Fruit fly (Drosophila melanogaster) whole organism, embryonic: ENCODE results near the gene CG11975.

Experiments used
- ATbp ChIP-seq: fragments of 200-800 bp; sonication (Bioruptor generic); optimal IDR thresholded peaks from 2 replicates; lab custom pipeline; 2017; ENCODE audit warnings: missing biosample characterization, mild to moderate bottlenecking, missing genetic modification characterization, missing genetic modification reagents
- Abd-B ChIP-seq: fragments of 200-800 bp; sonication (Bioruptor generic); optimal IDR thresholded peaks from 2 replicates; lab custom pipeline; 2018; ENCODE audit warnings: missing biosample characterization, mild to moderate bottlenecking, missing genetic modification characterization, moderate library complexity
- Adf1 ChIP-seq: fragments of 200-800 bp; sonication (Bioruptor generic); IDR thresholded peaks from 2 replicates; pipeline ENCODE4 v1.3.6; 2022; ENCODE audit warnings: missing biosample characterization, missing genetic modification characterization
- Atf-2 ChIP-seq: fragments of 200-800 bp; sonication (Bioruptor generic); optimal IDR thresholded peaks from 2 replicates; lab custom pipeline; 2016; ENCODE audit warnings: missing biosample characterization, missing genetic modification characterization
- Awh ChIP-seq: fragments of 200-800 bp; sonication (Bioruptor generic); IDR thresholded peaks from 2 replicates; pipeline ENCODE4, ENCODE4 v1.3.6; 2022; ENCODE audit warnings: missing biosample characterization, missing genetic modification characterization
- Blimp-1 ChIP-seq: fragments of 200-800 bp; sonication (Bioruptor generic); optimal IDR thresholded peaks from 3 replicates; lab custom pipeline; 2018; ENCODE audit warnings: missing biosample characterization, missing genetic modification characterization, mild to moderate bottlenecking, moderate library complexity, missing genetic modification reagents
- CG10209 ChIP-seq: fragments of 200-800 bp; sonication (Bioruptor generic); optimal IDR thresholded peaks from 3 replicates; lab custom pipeline; 2017; ENCODE audit warnings: missing biosample characterization, mild to moderate bottlenecking, missing genetic modification characterization, missing genetic modification reagents
- CG11247 ChIP-seq: fragments of 200-800 bp; sonication (Bioruptor generic); IDR thresholded peaks from 2 replicates; pipeline ENCODE4 v1.3.6; 2022; ENCODE audit warnings: missing biosample characterization, missing genetic modification characterization
- CG12071 ChIP-seq: fragments of 200-800 bp; sonication (Bioruptor generic); optimal IDR thresholded peaks from 3 replicates; lab custom pipeline; 2018; ENCODE audit warnings: missing biosample characterization, mild to moderate bottlenecking, missing genetic modification characterization
- CG12299 ChIP-seq: fragments of 200-800 bp; sonication (Bioruptor generic); optimal IDR thresholded peaks from 2 replicates; lab custom pipeline; 2018; ENCODE audit warnings: missing biosample characterization, mild to moderate bottlenecking, missing genetic modification characterization
- CG12769 ChIP-seq: fragments of 200-800 bp; sonication (Bioruptor generic); optimal IDR thresholded peaks from 2 replicates; lab custom pipeline; 2019; ENCODE audit warnings: missing biosample characterization, mild to moderate bottlenecking, missing genetic modification characterization, moderate library complexity
- CG14965 ChIP-seq: fragments of 200-800 bp; sonication (Bioruptor generic); optimal IDR thresholded peaks from 2 replicates; lab custom pipeline; 2016; ENCODE audit warnings: missing biosample characterization, missing genetic modification characterization, borderline replicate concordance
- CG15696 ChIP-seq: fragments of 200-800 bp; sonication (Bioruptor generic); optimal IDR thresholded peaks from 2 replicates; lab custom pipeline; 2019; ENCODE audit warnings: missing biosample characterization, mild to moderate bottlenecking, missing genetic modification characterization, moderate library complexity
- CG2120 ChIP-seq: fragments of 200-800 bp; sonication (Bioruptor generic); optimal IDR thresholded peaks from 3 replicates; lab custom pipeline; 2016; ENCODE audit warnings: missing biosample characterization, missing genetic modification characterization
- CG3163 ChIP-seq: fragments of 200-800 bp; sonication (Bioruptor generic); optimal IDR thresholded peaks from 3 replicates; lab custom pipeline; 2016; ENCODE audit warnings: missing biosample characterization, missing genetic modification characterization
- CG5180 ChIP-seq: fragments of 200-800 bp; sonication (Bioruptor generic); optimal IDR thresholded peaks from 3 replicates; lab custom pipeline; 2017; ENCODE audit warnings: missing biosample characterization, missing genetic modification characterization, mild to moderate bottlenecking, moderate library complexity, missing genetic modification reagents
- CG6854 ChIP-seq: fragments of 200-800 bp; sonication (Bioruptor generic); optimal IDR thresholded peaks from 3 replicates; lab custom pipeline; 2017; ENCODE audit warnings: missing biosample characterization, mild to moderate bottlenecking, missing genetic modification characterization
- CG7372 ChIP-seq: fragments of 200-800 bp; sonication (Bioruptor generic); IDR thresholded peaks from 2 replicates; pipeline ENCODE4 v1.3.6; 2022; ENCODE audit warnings: missing biosample characterization, missing genetic modification characterization
- CG7928 ChIP-seq: fragments of 200-800 bp; sonication (Bioruptor generic); optimal IDR thresholded peaks from 2 replicates; lab custom pipeline; 2017; ENCODE audit warnings: missing biosample characterization, mild to moderate bottlenecking, missing genetic modification characterization
- CG9437 ChIP-seq: fragments of 200-800 bp; sonication (Bioruptor generic); optimal IDR thresholded peaks from 2 replicates; lab custom pipeline; 2018; ENCODE audit warnings: missing biosample characterization, mild to moderate bottlenecking, missing genetic modification characterization
- Dref ChIP-seq: fragments of 200-800 bp; sonication (Bioruptor generic); IDR thresholded peaks from 2 replicates; pipeline ENCODE4 v1.3.6; 2022; ENCODE audit warnings: missing biosample characterization, missing genetic modification characterization
- HLH54F ChIP-seq: fragments of 200-800 bp; sonication (Bioruptor generic); optimal IDR thresholded peaks from 3 replicates; lab custom pipeline; 2016; ENCODE audit warnings: missing biosample characterization, missing genetic modification characterization
- Jarid2 ChIP-seq: fragments of 200-800 bp; sonication (Bioruptor generic); optimal IDR thresholded peaks from 3 replicates; lab custom pipeline; 2017; ENCODE audit warnings: mild to moderate bottlenecking, missing biosample characterization, missing genetic modification reagents, missing genetic modification characterization
- Lim3 ChIP-seq: fragments of 200-800 bp; sonication (Bioruptor generic); IDR thresholded peaks from 2 replicates; pipeline ENCODE4 v1.3.6; 2022; ENCODE audit warnings: missing biosample characterization, missing genetic modification characterization
- Med ChIP-seq: fragments of 200-800 bp; sonication (Bioruptor generic); peaks from one replicate; lab custom pipeline; 2016; ENCODE audit warnings: missing biosample characterization, missing genetic modification characterization, mild to moderate bottlenecking, inconsistent platforms, moderate library complexity
- Optix ChIP-seq: fragments of 200-800 bp; sonication (Bioruptor generic); IDR thresholded peaks from 3 replicates; pipeline ENCODE4 v1.3.6; 2022; ENCODE audit warnings: missing biosample characterization, missing genetic modification characterization
- Taf1 ChIP-seq: fragments of 200-800 bp; sonication (Bioruptor generic); IDR thresholded peaks from 2 replicates; pipeline ENCODE4 v1.3.6; 2022; ENCODE audit warnings: missing biosample characterization, missing genetic modification characterization
- amos ChIP-seq: fragments of 200-800 bp; sonication (Bioruptor generic); IDR thresholded peaks from 2 replicates; pipeline ENCODE4 v1.3.6; 2022; ENCODE audit warnings: missing biosample characterization, missing genetic modification characterization; ENCODE audit not compliant: partially characterized antibody
- cg ChIP-seq: fragments of 200-800 bp; sonication (Bioruptor generic); optimal IDR thresholded peaks from 3 replicates; lab custom pipeline; 2019; ENCODE audit warnings: missing biosample characterization, mild to moderate bottlenecking, missing genetic modification characterization, moderate library complexity
- chinmo ChIP-seq: fragments of 200-800 bp; sonication (Bioruptor generic); IDR thresholded peaks from 4 replicates; pipeline ENCODE4 v1.3.6; 2022; ENCODE audit warnings: missing biosample characterization, missing genetic modification characterization; ENCODE audit not compliant: partially characterized antibody
- crp ChIP-seq, 2 experiments: fragments of 200-800 bp; sonication (Bioruptor generic); optimal IDR thresholded peaks; 2 replicates in 1 of 2; 3 replicates in 1 of 2; lab custom pipeline; 2017; ENCODE audit warnings: missing biosample characterization in 2 of 2, missing genetic modification characterization in 2 of 2, mild to moderate bottlenecking in 1 of 2, moderate library complexity in 1 of 2
- dan ChIP-seq: fragments of 200-800 bp; sonication (Bioruptor generic); IDR thresholded peaks from 2 replicates; pipeline ENCODE4 v1.3.6; 2022; ENCODE audit warnings: missing biosample characterization, missing genetic modification characterization
- dmrt99B ChIP-seq: fragments of 200-800 bp; sonication (Bioruptor generic); optimal IDR thresholded peaks from 2 replicates; lab custom pipeline; 2018; ENCODE audit warnings: missing biosample characterization, mild to moderate bottlenecking, missing genetic modification characterization, moderate library complexity
- eve ChIP-seq, 2 experiments: fragments of >200 bp; optimal IDR thresholded peaks; 2 replicates each; lab custom pipeline; 2017; ENCODE audit warnings: missing biosample characterization in 2 of 2, missing genetic modification characterization in 2 of 2
- ftz-f1 ChIP-seq: fragments of 200-800 bp; sonication (Bioruptor generic); optimal IDR thresholded peaks from 2 replicates; lab custom pipeline; 2016; ENCODE audit warnings: missing biosample characterization, missing genetic modification characterization
- hb ChIP-seq: fragments of 200-800 bp; sonication (Bioruptor generic); IDR thresholded peaks from 3 replicates; pipeline ENCODE4 v1.3.6; 2022; ENCODE audit warnings: missing biosample characterization, missing genetic modification characterization; ENCODE audit not compliant: partially characterized antibody
- her ChIP-seq: fragments of 200-800 bp; sonication (Bioruptor generic); optimal IDR thresholded peaks from 2 replicates; lab custom pipeline; 2016; ENCODE audit warnings: missing biosample characterization, missing genetic modification characterization
- insv ChIP-seq, 2 experiments: fragments of 200-800 bp; sonication (Bioruptor generic); optimal IDR thresholded peaks; 3 replicates each; lab custom pipeline; 2016 to 2018; ENCODE audit warnings: missing biosample characterization in 2 of 2, missing genetic modification characterization in 2 of 2
- kni ChIP-seq: fragments of 200-800 bp; sonication (Bioruptor generic); optimal IDR thresholded peaks from 3 replicates; lab custom pipeline; 2017; ENCODE audit warnings: mild to moderate bottlenecking, missing biosample characterization, missing genetic modification reagents, missing genetic modification characterization
- lbe ChIP-seq: fragments of 200-800 bp; sonication (Bioruptor generic); optimal IDR thresholded peaks from 2 replicates; lab custom pipeline; 2016; ENCODE audit warnings: missing biosample characterization, mild to moderate bottlenecking, missing genetic modification characterization
- mld ChIP-seq: fragments of 200-800 bp; sonication (Bioruptor generic); IDR thresholded peaks from 3 replicates; pipeline ENCODE4 v1.3.6; 2022; ENCODE audit warnings: missing biosample characterization, missing genetic modification characterization; ENCODE audit not compliant: partially characterized antibody
- oc ChIP-seq: fragments of 200-800 bp; sonication (Bioruptor generic); optimal IDR thresholded peaks from 2 replicates; lab custom pipeline; 2018; ENCODE audit warnings: missing biosample characterization, mild to moderate bottlenecking, missing genetic modification characterization, moderate library complexity
- odd ChIP-seq: fragments of 200-800 bp; sonication (Bioruptor generic); optimal IDR thresholded peaks from 2 replicates; lab custom pipeline; 2017; ENCODE audit warnings: missing biosample characterization, mild to moderate bottlenecking, missing genetic modification characterization
- repo ChIP-seq: fragments of 200-800 bp; sonication (Bioruptor generic); optimal IDR thresholded peaks from 2 replicates; lab custom pipeline; 2016; ENCODE audit warnings: missing biosample characterization, missing genetic modification characterization
- ssp ChIP-seq: fragments of 200-800 bp; sonication (Bioruptor generic); IDR thresholded peaks from 2 replicates; pipeline ENCODE4 v1.3.6; 2022; ENCODE audit warnings: missing biosample characterization, missing genetic modification characterization
- toy ChIP-seq: fragments of 200-800 bp; sonication (Bioruptor generic); IDR thresholded peaks from 2 replicates; pipeline ENCODE4 v1.3.6; 2022; ENCODE audit warnings: missing biosample characterization, missing genetic modification characterization
- vfl ChIP-seq: fragments of 200-800 bp; sonication (Bioruptor generic); optimal IDR thresholded peaks from 2 replicates; lab custom pipeline; 2016; ENCODE audit warnings: missing biosample characterization, missing genetic modification characterization
- wor ChIP-seq: fragments of 200-800 bp; sonication (Bioruptor generic); IDR thresholded peaks from 2 replicates; pipeline ENCODE4 v1.3.6; 2022; ENCODE audit warnings: missing biosample characterization, missing genetic modification characterization

The CG11975 gene

dm6 chr3R:8949334-8950066, 43.6 kb upstream of the CG11975 start (continued):
- no peak for TF ChIP-seq CG14965 (GFP tag; lab: Kevin White, UChicago)
- peak; percentile 80 for TF ChIP-seq kni
- no peak for TF ChIP-seq chinmo (GFP tag; lab: Robert Waterston, UW)
- TF ChIP-seq CG10209: no peak
- TF ChIP-seq Abd-B (GFP tag; lab: Kevin White, UChicago): no peak
- TF ChIP-seq Jarid2 (GFP tag; lab: Kevin White, UChicago): no peak
- TF ChIP-seq CG2120 (GFP tag; lab: Kevin White, UChicago): no peak
- TF ChIP-seq dmrt99B (tag; lab: Kevin White, UChicago): no peak
- TF ChIP-seq ssp (GFP tag; lab: Robert Waterston, UW): no peak
- TF ChIP-seq dan (GFP tag; lab: Robert Waterston, UW): no peak
- peak; percentile 27 for TF ChIP-seq oc
- no peak for TF ChIP-seq Awh
- peak; percentile 20 for TF ChIP-seq Med
- no peak for TF ChIP-seq CG15696 (tag; lab: Kevin White, UChicago)
- no peak for TF ChIP-seq odd (GFP tag; lab: Kevin White, UChicago)
- no peak for TF ChIP-seq Optix
- no peak for TF ChIP-seq toy (GFP tag; lab: Robert Waterston, UW)
- peak; percentile 71 for TF ChIP-seq cg (GFP tag; lab: Kevin White, UChicago)
- TF ChIP-seq wor (GFP tag; lab: Robert Waterston, UW): no peak
- TF ChIP-seq ftz-f1: no peak
- TF ChIP-seq CG12769: no peak
- no peak for TF ChIP-seq insv (GFP tag; optimal IDR thresholded peaks at IDR 0.05; lab: Kevin White, UChicago)
- no peak for TF ChIP-seq CG12299
- TF ChIP-seq CG6854 (GFP tag; lab: Kevin White, UChicago): no peak
- no peak for TF ChIP-seq mld (GFP tag; lab: Robert Waterston, UW)
- no peak for TF ChIP-seq amos (GFP tag; lab: Robert Waterston, UW)
- no peak for TF ChIP-seq her
- no peak for TF ChIP-seq CG7928 (GFP tag; lab: Kevin White, UChicago)
- TF ChIP-seq lbe (GFP tag; lab: Kevin White, UChicago): no peak

- TF ChIP-seq Blimp-1 (GFP tag; lab: Kevin White, UChicago): no peak
- no peak for TF ChIP-seq Dref (GFP tag; lab: Robert Waterston, UW)
- no peak for TF ChIP-seq CG3163 (GFP tag; lab: Kevin White, UChicago)
- TF ChIP-seq Atf-2 (GFP tag; lab: Kevin White, UChicago): no peak
- no peak for TF ChIP-seq CG7372 (GFP tag; lab: Robert Waterston, UW)
- no peak for TF ChIP-seq HLH54F (GFP tag; lab: Kevin White, UChicago)
- TF ChIP-seq CG11247: no peak
- TF ChIP-seq CG9437 (GFP tag; lab: Kevin White, UChicago): peak; percentile 37
- no peak for TF ChIP-seq repo
- no peak for TF ChIP-seq Taf1 (GFP tag; lab: Robert Waterston, UW)
- no peak for TF ChIP-seq vfl (GFP tag; lab: Kevin White, UChicago)
- TF ChIP-seq CG12071 (GFP tag; lab: Kevin White, UChicago): no peak
- TF ChIP-seq Adf1: no peak
- TF ChIP-seq hb (GFP tag; lab: Robert Waterston, UW): no peak
- no peak for TF ChIP-seq crp (GFP tag; optimal IDR thresholded peaks at IDR 0.05; lab: Kevin White, UChicago)
- peak; percentile 41 for TF ChIP-seq CG10209
- TF ChIP-seq CG5180 (GFP tag; lab: Kevin White, UChicago): no peak
- TF ChIP-seq ATbp (GFP tag; lab: Kevin White, UChicago): peak; percentile 63
- TF ChIP-seq Lim3 (GFP tag; lab: Robert Waterston, UW): no peak
- TF ChIP-seq eve (GFP tag; optimal IDR thresholded peaks at IDR 0.05; lab: Kevin White, UChicago): peak in 1 of 2 experiments; percentile 48
Measured at dm6 chr3R:8954515-8955358, 38.3 kb upstream of the CG11975 start.
